Worm (Caenorhabditis elegans): ENCODE results near the gene C30F2.2.
"Not testable (repeated sequence)": the region's sequence is repeated elsewhere in the genome, so short reads cannot be mapped to it uniquely, and the experiment has no call there.

ce11 chrX:16062385-16062784 is 22.6 kb downstream of the C30F2.2 start, which contains the start of gene T27A8.3:
- not testable (repeated sequence) for TF ChIP-seq cog-1 (tag; optimal IDR thresholded peaks at IDR 0.05); T22C8.4 (GFP tag; IDR thresholded peaks at IDR 0.05)
